Worm (Caenorhabditis elegans): ENCODE measurements around the gene grl-14.

grl-14 gene

ce11 chrV:20847743-20848229, 22.4 kb downstream of the grl-14 start (continued):
- TF ChIP-seq F57A8.1 (GFP tag; optimal IDR thresholded peaks at IDR 0.05), result no peak
- TF ChIP-seq K12H6.12 (tag; optimal IDR thresholded peaks at IDR 0.05), result no peak
- no peak for TF ChIP-seq mes-4 (tag; optimal IDR thresholded peaks at IDR 0.05)
- no peak for TF ChIP-seq B0019.2 (GFP tag; conservative IDR thresholded peaks at IDR 0.05)
- TF ChIP-seq attf-5 (GFP tag; optimal IDR thresholded peaks at IDR 0.05), result no peak
- peak; percentile 73 for TF ChIP-seq hsf-1 (GFP tag; IDR thresholded peaks at IDR 0.05)
- TF ChIP-seq egl-44 (GFP tag; IDR thresholded peaks at IDR 0.05), result no peak
- peak; percentile 55; the same call in 1 of the 2 replicates for TF ChIP-seq D2030.7 (GFP tag; IDR thresholded peaks at IDR 0.05)
- TF ChIP-seq sea-2 (GFP tag; IDR thresholded peaks at IDR 0.05), result no peak
- no peak for TF ChIP-seq ztf-28 (GFP tag; IDR thresholded peaks at IDR 0.05)
- TF ChIP-seq ceh-40 (GFP tag; IDR thresholded peaks at IDR 0.05), result no peak
- TF ChIP-seq ceh-27 (GFP tag; optimal IDR thresholded peaks at IDR 0.05), result no peak
- no peak for TF ChIP-seq lin-35 (GFP tag; optimal IDR thresholded peaks at IDR 0.05)
- peak; percentile 67 for TF ChIP-seq snpc-3.4 (tag; optimal IDR thresholded peaks at IDR 0.05)
- TF ChIP-seq nhr-179 (tag; optimal IDR thresholded peaks at IDR 0.05), result no peak
- TF ChIP-seq zfh-2 (GFP tag; conservative IDR thresholded peaks at IDR 0.05), result no peak
- TF ChIP-seq bed-1 (GFP tag; IDR thresholded peaks at IDR 0.05), result no peak
- TF ChIP-seq F37B4.10 (GFP tag; IDR thresholded peaks at IDR 0.05), result no peak
- TF ChIP-seq ztf-22 (GFP tag; optimal IDR thresholded peaks at IDR 0.05), result no peak
- TF ChIP-seq Y79H2A.3 (GFP tag; conservative IDR thresholded peaks at IDR 0.05), result 0 out of 2 replicates have a peak, but pooled peaks have one; percentile 39
- no peak; the same call in 1 of the 2 replicates for TF ChIP-seq Y56A3A.18 (GFP tag; IDR thresholded peaks at IDR 0.05)
- TF ChIP-seq unc-62 (GFP tag; optimal IDR thresholded peaks at IDR 0.05), result no peak
- peak; percentile 22 for TF ChIP-seq nhr-27 (tag; optimal IDR thresholded peaks at IDR 0.05)
- TF ChIP-seq mel-28 (tag; optimal IDR thresholded peaks at IDR 0.05; ENCODE audit: borderline replicate concordance), result no peak
- TF ChIP-seq ama-1 (optimal IDR thresholded peaks at IDR 0.05), result peak; percentile 75
- TF ChIP-seq ama-1 (GFP tag; optimal IDR thresholded peaks at IDR 0.05), result no peak
- peak; percentile 50 for TF ChIP-seq atf-7 (tag; optimal IDR thresholded peaks at IDR 0.05)
- no peak for TF ChIP-seq snpc-1.3 (tag; optimal IDR thresholded peaks at IDR 0.05; ENCODE audit: insufficient read depth)
- no peak for TF ChIP-seq unc-130 (GFP tag; optimal IDR thresholded peaks at IDR 0.05)
- TF ChIP-seq T26A5.8 (tag; optimal IDR thresholded peaks at IDR 0.05), result peak; percentile 9
- TF ChIP-seq hlh-12 (tag; optimal IDR thresholded peaks at IDR 0.05), result peak; percentile 27
- peak; percentile 50; the same call in 1 of the 2 replicates for TF ChIP-seq pbrm-1 (GFP tag; IDR thresholded peaks at IDR 0.05)
- TF ChIP-seq athp-1 (tag; optimal IDR thresholded peaks at IDR 0.05), result peak; percentile 72
- TF ChIP-seq die-1 (tag; optimal IDR thresholded peaks at IDR 0.05), result peak; percentile 38
- no peak for TF ChIP-seq ceh-100 (GFP tag; IDR thresholded peaks at IDR 0.05)
- peak; percentile 68 for TF ChIP-seq repo-1 (tag; optimal IDR thresholded peaks at IDR 0.05)
- TF ChIP-seq cebp-1 (GFP tag; IDR thresholded peaks at IDR 0.05), result no peak
- peak; percentile 36 for TF ChIP-seq cebp-1 (tag; optimal IDR thresholded peaks at IDR 0.05)
- no peak for TF ChIP-seq ceh-91 (GFP tag; IDR thresholded peaks at IDR 0.05)
- peak; percentile 46 for TF ChIP-seq ztf-18 (tag; optimal IDR thresholded peaks at IDR 0.05)
- no peak for TF ChIP-seq lir-1 (GFP tag; conservative IDR thresholded peaks at IDR 0.05)
- no peak for TF ChIP-seq B0261.1 (tag; optimal IDR thresholded peaks at IDR 0.05)
- TF ChIP-seq ztf-25 (GFP tag; IDR thresholded peaks at IDR 0.05), result no peak
- peak; percentile 20 for TF ChIP-seq madf-10 (tag; optimal IDR thresholded peaks at IDR 0.05)
- peak; percentile 62 for TF ChIP-seq tbx-9 (tag; optimal IDR thresholded peaks at IDR 0.05; ENCODE audit: borderline replicate concordance)
- no peak for TF ChIP-seq ztf-3 (GFP tag; optimal IDR thresholded peaks at IDR 0.05)
- TF ChIP-seq B0035.1 (tag; optimal IDR thresholded peaks at IDR 0.05), result no peak
- no peak for TF ChIP-seq nhr-80 (tag; optimal IDR thresholded peaks at IDR 0.05)
- no peak for TF ChIP-seq lsy-27 (tag; optimal IDR thresholded peaks at IDR 0.05; ENCODE audit: borderline replicate concordance, insufficient read depth)

Measured in whole organism, young adult.